Comparison of ENCODE assay signal across 4 fruit fly cellular contexts in genomic region chr3R:14430291-14430690, dm6.
A peak's percentile ranks its signal among the peaks of the same experiment; 100 is the strongest.
TF ChIP-seq lines count a peak whose summit lies in the region.

No protein-coding gene starts in this region.

- no peak for TF ChIP-seq CTCF in whole organism, embryonic (GFP tag; optimal IDR thresholded peaks at IDR 0.05; lab: Kevin White, UChicago)

TF ChIP-seq in whole organism, embryonic, 481 proteins besides CTCF, POLR2A, EP300 and RAD21:
- no peak for TF ChIP-seq Camta (GFP tag; optimal IDR thresholded peaks at IDR 0.05; lab: Kevin White, UChicago)
- peak; percentile 25 for TF ChIP-seq lbe (GFP tag; optimal IDR thresholded peaks at IDR 0.05; lab: Kevin White, UChicago)
- peak; percentile 47 for TF ChIP-seq D19A (tag; optimal IDR thresholded peaks at IDR 0.05; lab: Kevin White, UChicago)

TF ChIP-seq in whole organism, prepupa, 60 proteins besides CTCF, POLR2A, EP300 and RAD21 (continues in another document):
- TF ChIP-seq Hr38 (GFP tag; optimal IDR thresholded peaks at IDR 0.05; lab: Kevin White, UChicago) (no peak), Gug (GFP tag; IDR thresholded peaks at IDR 0.05; lab: Robert Waterston, UW) (no peak), cyc (GFP tag; optimal IDR thresholded peaks at IDR 0.05; lab: Kevin White, UChicago) (peak; percentile 65), Sox14 (GFP tag; optimal IDR thresholded peaks at IDR 0.05; lab: Kevin White, UChicago) (peak; percentile 67), svp (GFP tag; lab: Kevin White, UChicago) (peak; percentile 80), CG31627 (GFP tag; optimal IDR thresholded peaks at IDR 0.05; lab: Kevin White, UChicago) (peak; percentile 70), CG3032 (tag; optimal IDR thresholded peaks at IDR 0.05; lab: Kevin White, UChicago) (peak; percentile 81), Sox15 (GFP tag; optimal IDR thresholded peaks at IDR 0.05; lab: Kevin White, UChicago) (peak; percentile 48), CG11902 (GFP tag; optimal IDR thresholded peaks at IDR 0.05; lab: Kevin White, UChicago) (peak; percentile 38), CG11294 (GFP tag; IDR thresholded peaks at IDR 0.05; lab: Robert Waterston, UW) (no peak), pdm3 (GFP tag; optimal IDR thresholded peaks at IDR 0.05; lab: Kevin White, UChicago) (peak; percentile 62), dac (GFP tag; optimal IDR thresholded peaks at IDR 0.05; lab: Kevin White, UChicago) (no peak), CG6276 (GFP tag; optimal IDR thresholded peaks at IDR 0.05; lab: Kevin White, UChicago) (no peak), fd59A (GFP tag; optimal IDR thresholded peaks at IDR 0.05; lab: Kevin White, UChicago) (peak; percentile 71), Eip75B (GFP tag; optimal IDR thresholded peaks at IDR 0.05; lab: Kevin White, UChicago) (peak; percentile 74), CG7368 (GFP tag; optimal IDR thresholded peaks at IDR 0.05; lab: Kevin White, UChicago) (peak; percentile 36), esn (GFP tag; optimal IDR thresholded peaks at IDR 0.05; lab: Kevin White, UChicago) (peak; percentile 80), CG8119 (GFP tag; IDR thresholded peaks at IDR 0.05; lab: Robert Waterston, UW) (peak; percentile 45; the same call in 2 of the 3 replicates), CG10669 (GFP tag; optimal IDR thresholded peaks at IDR 0.05; lab: Kevin White, UChicago) (peak; percentile 79), CG34406 (GFP tag; optimal IDR thresholded peaks at IDR 0.05; lab: Kevin White, UChicago) (peak; percentile 60), lz (GFP tag; optimal IDR thresholded peaks at IDR 0.05; lab: Kevin White, UChicago) (peak; percentile 73), Eip93F (GFP tag; optimal IDR thresholded peaks at IDR 0.05; lab: Kevin White, UChicago) (no peak), Hr4 (GFP tag; optimal IDR thresholded peaks at IDR 0.05; lab: Kevin White, UChicago) (peak; percentile 26), salr (GFP tag; optimal IDR thresholded peaks at IDR 0.05; lab: Kevin White, UChicago) (peak in 1 of 2 experiments; percentile 52), achi (GFP tag; optimal IDR thresholded peaks at IDR 0.05; lab: Kevin White, UChicago) (peak; percentile 75), CG6854 (GFP tag; optimal IDR thresholded peaks at IDR 0.05; lab: Kevin White, UChicago) (no peak), CG9139 (GFP tag; optimal IDR thresholded peaks at IDR 0.05; lab: Kevin White, UChicago) (peak; percentile 40), Ets21C (GFP tag; optimal IDR thresholded peaks at IDR 0.05; lab: Kevin White, UChicago) (peak; percentile 17), CG15336 (GFP tag; IDR thresholded peaks at IDR 0.05; lab: Robert Waterston, UW) (peak; percentile 52)

TF ChIP-seq in whole organism, pupa, 21 proteins besides CTCF, POLR2A, EP300 and RAD21:
- TF ChIP-seq CG13204 (GFP tag; optimal IDR thresholded peaks at IDR 0.05; lab: Kevin White, UChicago) (peak; percentile 14), CG32121 (GFP tag; IDR thresholded peaks at IDR 0.05; lab: Robert Waterston, UW) (no peak), CG15710 (tag; optimal IDR thresholded peaks at IDR 0.05; lab: Kevin White, UChicago) (peak; percentile 82), CG8301 (tag; optimal IDR thresholded peaks at IDR 0.05; lab: Kevin White, UChicago) (peak; percentile 39), CG12605 (GFP tag; IDR thresholded peaks at IDR 0.05; lab: Robert Waterston, UW) (no peak), CG10348 (GFP tag; IDR thresholded peaks at IDR 0.05; lab: Robert Waterston, UW) (no peak), D1 (tag; optimal IDR thresholded peaks at IDR 0.05; lab: Kevin White, UChicago) (peak; percentile 24), Ets98B (GFP tag; IDR thresholded peaks at IDR 0.05; lab: Robert Waterston, UW) (no peak), Pif1B (GFP tag; optimal IDR thresholded peaks at IDR 0.05; lab: Kevin White, UChicago) (peak; percentile 64), Snoo (tag; optimal IDR thresholded peaks at IDR 0.05; lab: Kevin White, UChicago) (peak; percentile 49), rn (GFP tag; IDR thresholded peaks at IDR 0.05; lab: Robert Waterston, UW) (0 out of 2 replicates have a peak, but pooled peaks have one; percentile 5), EcR (GFP tag; optimal IDR thresholded peaks at IDR 0.05; lab: Kevin White, UChicago) (peak; percentile 27), CG17806 (tag; optimal IDR thresholded peaks at IDR 0.05; lab: Kevin White, UChicago) (peak; percentile 84), CG9948 (tag; optimal IDR thresholded peaks at IDR 0.05; lab: Kevin White, UChicago) (peak; percentile 80), fd96Ca (GFP tag; IDR thresholded peaks at IDR 0.05; lab: Robert Waterston, UW) (peak; percentile 42; the same call in 1 of the 3 replicates), gl (tag; optimal IDR thresholded peaks at IDR 0.05; lab: Kevin White, UChicago) (peak; percentile 26), CG14655 (GFP tag; optimal IDR thresholded peaks at IDR 0.05; lab: Kevin White, UChicago) (peak; percentile 63), CG34367 (tag; optimal IDR thresholded peaks at IDR 0.05; lab: Kevin White, UChicago) (peak; percentile 71), CG4496 (GFP tag; IDR thresholded peaks at IDR 0.05; lab: Robert Waterston, UW) (peak; percentile 56; the same call in 2 of the 3 replicates), Pif1A (GFP tag; optimal IDR thresholded peaks at IDR 0.05; lab: Kevin White, UChicago) (peak; percentile 76), CG8159 (tag; optimal IDR thresholded peaks at IDR 0.05; lab: Kevin White, UChicago) (peak; percentile 87)

TF ChIP-seq in whole organism, wandering third instar larva, 38 proteins besides CTCF, POLR2A, EP300 and RAD21:
- TF ChIP-seq N (GFP tag; optimal IDR thresholded peaks at IDR 0.05; lab: Kevin White, UChicago) (no peak), usp (GFP tag; optimal IDR thresholded peaks at IDR 0.05; lab: Kevin White, UChicago) (no peak), Rel (GFP tag; optimal IDR thresholded peaks at IDR 0.05; lab: Kevin White, UChicago) (no peak), Rel (tag; optimal IDR thresholded peaks at IDR 0.05; lab: Kevin White, UChicago) (no peak), dmrt93B (GFP tag; optimal IDR thresholded peaks at IDR 0.05; lab: Kevin White, UChicago) (no peak), fru (GFP tag; optimal IDR thresholded peaks at IDR 0.05; lab: Kevin White, UChicago) (peak; percentile 48), brk (GFP tag; optimal IDR thresholded peaks at IDR 0.05; lab: Kevin White, UChicago) (no peak), dl (GFP tag; optimal IDR thresholded peaks at IDR 0.05; lab: Kevin White, UChicago; ENCODE audit: insufficient read depth in 1 of 2, partially characterized antibody in 2 of 2) (no peak), psq (GFP tag; optimal IDR thresholded peaks at IDR 0.05; lab: Kevin White, UChicago) (peak; percentile 21), HLH106 (tag; optimal IDR thresholded peaks at IDR 0.05; lab: Kevin White, UChicago) (peak; percentile 45), br (GFP tag; optimal IDR thresholded peaks at IDR 0.05; lab: Kevin White, UChicago) (peak; percentile 32), Hnf4 (GFP tag; optimal IDR thresholded peaks at IDR 0.05; lab: Kevin White, UChicago) (peak; percentile 35), pan (optimal IDR thresholded peaks at IDR 0.05; lab: Kevin White, UChicago) (no peak), sage (GFP tag; optimal IDR thresholded peaks at IDR 0.05; lab: Kevin White, UChicago) (no peak), dsf (GFP tag; optimal IDR thresholded peaks at IDR 0.05; lab: Kevin White, UChicago; ENCODE audit: borderline replicate concordance) (no peak), h (GFP tag; optimal IDR thresholded peaks at IDR 0.05; lab: Kevin White, UChicago) (peak; percentile 72), Mio (GFP tag; optimal IDR thresholded peaks at IDR 0.05; lab: Kevin White, UChicago) (no peak), Sp1 (GFP tag; optimal IDR thresholded peaks at IDR 0.05; lab: Kevin White, UChicago) (peak; percentile 36), CG32264 (GFP tag; optimal IDR thresholded peaks at IDR 0.05; lab: Kevin White, UChicago) (no peak), OdsH (GFP tag; optimal IDR thresholded peaks at IDR 0.05; lab: Kevin White, UChicago) (peak; percentile 16), jim (GFP tag; optimal IDR thresholded peaks at IDR 0.05; lab: Kevin White, UChicago) (no peak), rgr (GFP tag; optimal IDR thresholded peaks at IDR 0.05; lab: Kevin White, UChicago) (peak; percentile 45), foxo (GFP tag; optimal IDR thresholded peaks at IDR 0.05; lab: Kevin White, UChicago) (peak in 1 of 2 experiments; percentile 62), Myc (optimal IDR thresholded peaks at IDR 0.05; lab: Kevin White, UChicago) (no peak), GATAd (GFP tag; optimal IDR thresholded peaks at IDR 0.05; lab: Kevin White, UChicago) (no peak), Dfd (GFP tag; optimal IDR thresholded peaks at IDR 0.05; lab: Kevin White, UChicago) (no peak), CG9705 (GFP tag; optimal IDR thresholded peaks at IDR 0.05; lab: Kevin White, UChicago) (no peak), tai (GFP tag; optimal IDR thresholded peaks at IDR 0.05; lab: Kevin White, UChicago) (no peak), woc (GFP tag; optimal IDR thresholded peaks at IDR 0.05; lab: Kevin White, UChicago) (peak; percentile 16), lola (GFP tag; optimal IDR thresholded peaks at IDR 0.05; lab: Kevin White, UChicago) (no peak), ey (GFP tag; optimal IDR thresholded peaks at IDR 0.05; lab: Kevin White, UChicago) (peak; percentile 39), Vsx2 (GFP tag; optimal IDR thresholded peaks at IDR 0.05; lab: Kevin White, UChicago; ENCODE audit: partially characterized antibody) (no peak), Abd-B (GFP tag; optimal IDR thresholded peaks at IDR 0.05; lab: Kevin White, UChicago) (no peak), Hr78 (GFP tag; optimal IDR thresholded peaks at IDR 0.05; lab: Kevin White, UChicago) (no peak), sv (GFP tag; optimal IDR thresholded peaks at IDR 0.05; lab: Kevin White, UChicago) (no peak), Dif (GFP tag; optimal IDR thresholded peaks at IDR 0.05; lab: Kevin White, UChicago; ENCODE audit: partially characterized antibody) (no peak), Jra (GFP tag; optimal IDR thresholded peaks at IDR 0.05; lab: Kevin White, UChicago) (no peak), Hr83 (GFP tag; optimal IDR thresholded peaks at IDR 0.05; lab: Kevin White, UChicago; ENCODE audit: poor library complexity, severe bottlenecking) (no peak), CrebA (GFP tag; optimal IDR thresholded peaks at IDR 0.05; lab: Kevin White, UChicago; ENCODE audit: borderline replicate concordance) (no peak)

Comparison
In these comparisons a context has a peak if more than half of its experiments do, and no peak if none do; other contexts are left out.
1. Of the 7 proteins assayed by ChIP-seq in both whole organism, embryonic and whole organism, prepupa: peak only in whole organism, embryonic: none; only in whole organism, prepupa: Blimp-1, Hr39, Lpt and Sox102F; in both: none; in neither: 3.